Worm (Caenorhabditis elegans): Measurements from ENCODE around the gene frpr-18.

The frpr-18 gene

ce11 chrV:6901943-6902549, 31.9 kb downstream of the frpr-18 start:
- no peak for TF ChIP-seq M03D4.4 (tag; optimal IDR thresholded peaks at IDR 0.05)
- TF ChIP-seq nhr-12 (tag; optimal IDR thresholded peaks at IDR 0.05) = no peak
- no peak for TF ChIP-seq blmp-1 (tag; optimal IDR thresholded peaks at IDR 0.05)
- TF ChIP-seq hlh-1 (tag; optimal IDR thresholded peaks at IDR 0.05) = no peak
- no peak for TF ChIP-seq sptf-1 (tag; optimal IDR thresholded peaks at IDR 0.05)

ce11 chrV:6906435-6906834, 36.3 kb downstream of the frpr-18 start:
- TF ChIP-seq snpc-4 (tag; optimal IDR thresholded peaks at IDR 0.05) (no peak), ceh-39 (tag; optimal IDR thresholded peaks at IDR 0.05) (no peak), lin-32 (GFP tag; optimal IDR thresholded peaks at IDR 0.05) (no peak), bed-3 (GFP tag; optimal IDR thresholded peaks at IDR 0.05) (no peak), unc-62 (GFP tag; optimal IDR thresholded peaks at IDR 0.05) (no peak), nhr-28 (tag; optimal IDR thresholded peaks at IDR 0.05) (no peak)

- TF ChIP-seq drap-1 (GFP tag; optimal IDR thresholded peaks at IDR 0.05) = no peak
- TF ChIP-seq hlh-1 (tag; optimal IDR thresholded peaks at IDR 0.05) = peak; percentile 2
Observed at ce11 chrV:6917280-6917679, 47.2 kb downstream of the frpr-18 start.

- TF ChIP-seq ham-2 (GFP tag; optimal IDR thresholded peaks at IDR 0.05) (no peak), elt-3 (tag; optimal IDR thresholded peaks at IDR 0.05) (no peak), mep-1 (tag; optimal IDR thresholded peaks at IDR 0.05) (no peak)
Observed at ce11 chrV:6919251-6919650, 49.1 kb downstream of the frpr-18 start.
